Worm (Caenorhabditis elegans): ENCODE results near the gene srh-22.

DNA sequence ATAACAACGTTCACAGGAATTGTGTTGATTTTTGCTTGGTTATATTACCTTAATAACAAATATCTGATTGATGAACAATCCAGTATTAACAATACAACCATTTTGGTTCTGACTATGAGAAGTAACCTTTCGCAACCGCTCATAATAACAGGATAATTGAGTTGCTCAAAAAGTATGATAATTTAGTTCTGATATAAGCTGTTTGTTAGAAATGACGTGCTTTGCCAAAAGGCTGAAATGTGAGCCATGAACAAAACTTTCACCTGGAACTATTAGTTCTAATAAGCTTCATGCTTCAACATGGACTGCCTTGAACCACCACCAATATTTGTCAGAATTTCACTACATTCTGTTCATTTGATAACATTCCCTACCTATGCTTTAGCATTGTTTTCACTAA is 2.5 kb downstream of the srh-22 start, which contains the start of gene srh-20:
- TF ChIP-seq ref-1 (GFP tag; conservative IDR thresholded peaks at IDR 0.05) (no peak), tab-1 (GFP tag; IDR thresholded peaks at IDR 0.05) (no peak), med-1 (GFP tag; optimal IDR thresholded peaks at IDR 0.05; ENCODE audit: insufficient read depth) (no peak)
